Worm (Caenorhabditis elegans) whole organism, L3 larva: ENCODE data around the gene cul-5.

Experiments
- ama-1 ChIP-seq: fragments of 150-350 bp; optimal IDR thresholded peaks from 2 replicates; lab custom pipeline; 2018
- ceh-82 ChIP-seq: fragments of 150-350 bp; optimal IDR thresholded peaks from 2 replicates; lab custom pipeline; 2014; ENCODE audit warnings: missing biosample characterization, missing genetic modification characterization
- elt-3 ChIP-seq, 3 experiments: fragments of 150-350 bp in 1 of 3; sonication (generic microtip) in 2 of 3; optimal IDR thresholded peaks; 2 replicates in 2 of 3; 4 replicates in 1 of 3; lab custom pipeline; 2014 to 2017; ENCODE audit warnings: missing biosample characterization in 3 of 3, missing genetic modification characterization in 3 of 3
- eor-1 ChIP-seq, 2 experiments: fragments of 150-350 bp; optimal IDR thresholded peaks; 2 replicates each; lab custom pipeline; 2014 to 2018; ENCODE audit warnings: missing biosample characterization in 2 of 2, missing genetic modification characterization in 2 of 2
- hmg-11 ChIP-seq: sonication (generic microtip); optimal IDR thresholded peaks from 2 replicates; lab custom pipeline; 2016; ENCODE audit warnings: missing genetic modification characterization, missing compliant biosample characterization
- lin-15B ChIP-seq: fragments of 150-350 bp; optimal IDR thresholded peaks from 2 replicates; lab custom pipeline; 2014; ENCODE audit warnings: missing biosample characterization, missing genetic modification characterization
- lin-39 ChIP-seq: fragments of 150-350 bp; optimal IDR thresholded peaks from 2 replicates; lab custom pipeline; 2018; ENCODE audit warnings: missing biosample characterization, missing genetic modification reagents, missing genetic modification characterization
- nhr-23 ChIP-seq: fragments of 150-350 bp; optimal IDR thresholded peaks from 2 replicates; lab custom pipeline; 2014; ENCODE audit warnings: missing biosample characterization, missing genetic modification reagents, missing genetic modification characterization
- nhr-67 ChIP-seq: fragments of 150-350 bp; optimal IDR thresholded peaks from 2 replicates; lab custom pipeline; 2014; ENCODE audit warnings: missing biosample characterization, missing genetic modification characterization
- pha-4 ChIP-seq: fragments of 150-350 bp; optimal IDR thresholded peaks from 2 replicates; lab custom pipeline; 2014; ENCODE audit warnings: missing biosample characterization, missing genetic modification reagents, missing genetic modification characterization
- skn-1 ChIP-seq: fragments of 150-350 bp; optimal IDR thresholded peaks from 2 replicates; lab custom pipeline; 2014; ENCODE audit warnings: missing biosample characterization, missing genetic modification characterization
- snpc-4 ChIP-seq: fragments of 150-350 bp; optimal IDR thresholded peaks from 2 replicates; lab custom pipeline; 2014; ENCODE audit warnings: missing biosample characterization, missing genetic modification characterization
- unc-39 ChIP-seq: sonication (generic microtip); optimal IDR thresholded peaks from 4 replicates; lab custom pipeline; 2017; ENCODE audit warnings: missing biosample characterization, missing genetic modification characterization

Gene cul-5

DNA sequence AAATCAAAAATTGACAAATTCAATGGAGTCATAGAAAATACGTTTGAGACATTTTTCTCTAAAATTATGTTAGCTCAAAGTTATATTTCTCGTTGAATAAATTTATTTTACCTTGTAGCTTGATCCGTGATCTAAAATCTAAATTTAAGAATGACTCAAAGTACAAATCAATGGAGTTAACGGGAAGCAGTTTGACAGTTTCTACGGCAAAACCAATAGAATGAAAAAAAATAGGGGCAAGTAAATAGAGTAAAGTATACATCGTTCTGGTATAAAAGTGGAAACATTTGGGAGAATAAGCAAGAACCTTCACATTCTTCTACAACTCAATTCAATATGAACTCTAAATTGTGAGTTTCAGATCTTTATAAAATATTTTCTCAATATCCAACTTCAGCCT lies 51.6 kb downstream of the cul-5 start, which contains the start of gene fipr-6:
Gene fipr-6, plus strand, starts transcription at position 301 of the 400 bp plus-strand sequence.
- TF ChIP-seq snpc-4 (tag; lab: Kevin White, UChicago) = no peak
- TF ChIP-seq hmg-11 (tag; lab: Kevin White, UChicago) = no peak
- TF ChIP-seq ama-1 = no peak
- no peak for TF ChIP-seq eor-1 (tag; optimal IDR thresholded peaks at IDR 0.05; lab: Kevin White, UChicago)
- TF ChIP-seq unc-39 (tag; lab: Kevin White, UChicago) = no peak
- TF ChIP-seq elt-3 (tag; optimal IDR thresholded peaks at IDR 0.05; lab: Kevin White, UChicago) = no peak
- TF ChIP-seq skn-1 (tag; lab: Kevin White, UChicago) = no peak
- TF ChIP-seq nhr-23 (tag; lab: Kevin White, UChicago) = no peak
- no peak for TF ChIP-seq ceh-82 (tag; lab: Kevin White, UChicago)
- TF ChIP-seq lin-15B (tag; lab: Kevin White, UChicago) = no peak
- TF ChIP-seq lin-39 (tag; lab: Kevin White, UChicago) = no peak
- no peak for TF ChIP-seq pha-4 (tag; lab: Kevin White, UChicago)
- TF ChIP-seq nhr-67 (tag; lab: Kevin White, UChicago) = no peak
- TF ChIP-seq, all 47 proteins: peak for 0
